Worm (Caenorhabditis elegans): Measurements from ENCODE around the gene F20D12.12.

ce11 chrIV:7916907-7917306 lies 30.3 kb upstream of the F20D12.12 start:
- TF ChIP-seq lin-13 (GFP tag; optimal IDR thresholded peaks at IDR 0.05) (no peak), aly-2 (tag; optimal IDR thresholded peaks at IDR 0.05) (no peak)
